Worm (Caenorhabditis elegans) whole organism, dauer: ENCODE measurements around the gene F28B1.2.

ENCODE experiments used
- unc-62 ChIP-seq: sonication (generic microtip); optimal IDR thresholded peaks from 2 replicates; lab custom pipeline; 2017; ENCODE audit warnings: missing biosample characterization, missing genetic modification reagents, missing genetic modification characterization

F28B1.2 gene

DNA sequence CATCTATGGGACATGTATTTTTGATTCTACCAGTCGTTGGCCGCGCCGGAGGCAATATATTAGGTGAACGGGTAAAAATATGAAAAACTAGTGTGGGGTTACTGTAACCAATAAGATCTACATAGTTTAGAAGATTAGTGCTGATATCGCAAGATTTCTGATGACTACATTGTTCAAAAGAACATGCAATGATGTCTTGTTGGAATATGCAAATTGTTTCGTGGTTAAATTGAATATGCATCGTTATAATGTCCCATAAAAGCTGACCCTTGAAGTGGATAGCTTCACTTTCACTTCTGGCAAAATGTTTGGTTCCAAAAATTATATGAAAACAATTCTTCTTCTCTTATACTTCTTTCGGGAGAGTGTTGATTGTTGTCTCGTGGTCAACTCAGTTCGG, at the start of gene F28B1.2:
Gene F28B1.2, plus strand, starts transcription at position 301 of the 400 bp plus-strand sequence.
- TF ChIP-seq unc-62, result no peak

DNA sequence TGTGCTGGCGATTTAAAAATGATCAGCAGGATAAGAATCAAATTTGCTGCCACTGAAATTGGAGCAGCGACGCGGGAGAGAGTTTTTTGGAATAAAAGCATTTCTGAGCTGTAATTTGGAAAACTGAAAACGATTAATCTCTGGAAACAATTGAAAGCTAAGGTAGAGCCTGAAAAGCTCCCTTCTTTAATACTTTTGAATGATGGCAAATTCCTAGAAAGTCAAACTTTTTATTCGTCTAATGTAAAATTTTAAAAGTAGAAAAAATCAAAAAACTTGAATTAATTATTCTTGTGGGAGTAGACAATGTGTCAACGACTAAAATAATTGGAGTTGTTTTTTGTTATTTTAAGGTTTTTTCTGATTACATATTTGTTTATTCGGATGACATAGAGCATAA, 44.4 kb upstream of the F28B1.2 start, which contains the start of gene str-217:
Gene str-217, minus strand, starts transcription at position 101 of the 400 bp plus-strand sequence.
- TF ChIP-seq unc-62, result no peak

- no peak for TF ChIP-seq unc-62
These were observed 44.0 kb upstream of the F28B1.2 start for ce11 chrV:17000635-17001034.

DNA sequence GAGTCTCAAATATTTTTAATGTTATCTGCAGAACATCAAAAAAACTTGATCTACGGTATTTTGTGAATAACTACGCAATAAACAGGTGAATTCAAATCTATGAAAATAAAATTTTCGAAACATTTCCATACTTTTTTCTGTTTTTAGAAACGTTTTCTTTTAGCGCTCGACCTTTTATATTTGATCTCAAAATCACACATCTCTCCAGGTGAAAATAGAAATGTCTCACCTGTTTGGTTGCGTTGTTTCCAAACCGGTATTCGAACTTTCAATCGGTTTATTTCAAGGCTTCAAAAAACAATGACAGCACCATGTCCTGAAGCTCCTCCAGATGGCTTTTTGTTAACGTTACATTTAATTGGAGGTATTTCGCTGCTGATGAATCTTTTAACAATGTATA, 43.4 kb upstream of the F28B1.2 start, which contains the start of gene sri-9:
Gene sri-9, plus strand, starts transcription at position 301 of the 400 bp plus-strand sequence.
- TF ChIP-seq unc-62, result no peak

- no peak for TF ChIP-seq unc-62
These were observed 39.4 kb upstream of the F28B1.2 start, which contains the start of gene srh-131 for ce11 chrV:17005189-17005588. Gene srh-131, plus strand, starts transcription at chrV:17005489.

DNA sequence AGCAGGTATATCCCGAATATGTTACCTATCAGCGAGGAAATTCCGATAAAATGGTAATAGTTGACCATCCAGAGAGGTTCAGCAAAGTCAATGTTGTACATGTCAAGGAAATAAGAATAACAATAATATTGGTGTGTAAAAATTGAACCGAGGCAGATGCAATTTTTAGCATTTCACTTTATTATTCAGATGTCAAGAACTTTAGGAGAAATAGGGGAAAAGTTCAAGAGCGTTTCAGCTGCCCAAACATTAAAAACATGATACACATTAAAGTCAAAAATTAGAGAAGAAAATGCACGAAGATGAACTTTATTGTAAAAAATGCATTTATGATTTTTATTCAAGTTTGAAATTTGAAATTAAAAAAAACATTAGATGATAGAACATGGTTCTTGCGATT, 36.3 kb upstream of the F28B1.2 start, which contains the start of gene sri-69:
Gene sri-69, minus strand, starts transcription at position 101 of the 400 bp plus-strand sequence.
- no peak for TF ChIP-seq unc-62

ce11 chrV:17009342-17010064, 35.1 kb upstream of the F28B1.2 start, which contains the start of the genes clc-12 and clec-240:
Gene clc-12, minus strand, starts transcription at chrV:17009388.
Gene clec-240, plus strand, starts transcription at chrV:17010014.
- no peak for TF ChIP-seq unc-62

DNA sequence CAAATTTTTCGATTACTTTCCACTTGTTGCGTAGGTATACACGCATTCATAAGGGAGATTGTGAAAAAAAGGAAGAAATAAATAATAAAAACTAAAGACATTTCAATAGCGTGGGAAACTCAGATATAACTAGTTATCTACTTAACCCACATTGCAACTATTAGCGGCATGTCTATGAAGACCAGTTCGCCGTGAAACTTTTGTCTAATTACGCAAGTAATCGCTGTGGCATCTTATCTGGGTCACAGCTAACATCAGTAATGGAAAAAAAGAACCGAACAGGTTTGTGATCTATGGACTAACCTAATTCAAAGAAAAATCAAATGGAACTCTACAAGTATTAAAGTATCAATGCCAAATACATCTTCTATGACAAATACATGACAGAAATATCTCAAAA, 31.4 kb upstream of the F28B1.2 start, which contains the start of gene clec-241:
Gene clec-241, minus strand, starts transcription at position 101 of the 400 bp plus-strand sequence.
- TF ChIP-seq unc-62, result no peak

DNA sequence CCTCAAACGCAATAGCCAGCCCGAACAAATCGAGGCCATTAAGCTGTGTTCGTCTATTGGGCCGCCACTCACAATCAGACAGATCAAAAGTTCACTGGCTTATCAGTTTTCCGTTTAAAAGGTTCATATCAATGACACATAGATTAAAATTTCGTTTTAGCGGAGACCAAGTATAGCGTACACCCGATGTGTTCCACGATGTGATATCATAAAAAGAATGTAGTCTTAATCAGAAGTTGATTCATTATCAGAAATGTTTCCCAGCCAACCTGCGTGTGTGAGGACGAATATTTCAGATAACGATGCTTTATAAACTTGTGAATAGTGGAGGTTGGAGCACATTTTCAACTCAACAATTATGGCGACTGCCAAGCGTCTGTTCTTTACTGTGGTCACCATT, 30.6 kb upstream of the F28B1.2 start, which contains the start of gene clc-13:
Gene clc-13, plus strand, starts transcription at position 359 of the 400 bp plus-strand sequence.
- no peak for TF ChIP-seq unc-62

DNA sequence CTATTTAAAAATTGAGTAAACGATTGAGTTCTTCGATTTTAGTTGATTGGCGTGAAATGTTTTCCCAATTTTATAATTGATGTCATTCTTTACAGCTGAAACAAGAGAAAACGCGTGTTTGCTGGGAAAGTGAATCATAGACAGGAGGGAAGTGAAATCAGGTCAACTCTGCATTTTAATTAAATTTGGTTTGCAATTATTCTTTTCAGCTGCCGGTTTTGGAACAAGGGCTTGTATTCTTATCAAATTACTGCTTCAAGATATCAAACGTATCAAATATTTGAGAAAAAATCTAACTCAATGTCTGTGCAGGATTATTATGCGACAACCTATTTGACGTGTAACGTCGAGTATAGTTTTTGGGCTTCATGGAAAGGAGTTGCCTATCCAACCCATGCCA, 27.8 kb upstream of the F28B1.2 start, which contains the start of gene srh-97:
Gene srh-97, plus strand, starts transcription at position 301 of the 400 bp plus-strand sequence.
- TF ChIP-seq unc-62, result no peak

DNA sequence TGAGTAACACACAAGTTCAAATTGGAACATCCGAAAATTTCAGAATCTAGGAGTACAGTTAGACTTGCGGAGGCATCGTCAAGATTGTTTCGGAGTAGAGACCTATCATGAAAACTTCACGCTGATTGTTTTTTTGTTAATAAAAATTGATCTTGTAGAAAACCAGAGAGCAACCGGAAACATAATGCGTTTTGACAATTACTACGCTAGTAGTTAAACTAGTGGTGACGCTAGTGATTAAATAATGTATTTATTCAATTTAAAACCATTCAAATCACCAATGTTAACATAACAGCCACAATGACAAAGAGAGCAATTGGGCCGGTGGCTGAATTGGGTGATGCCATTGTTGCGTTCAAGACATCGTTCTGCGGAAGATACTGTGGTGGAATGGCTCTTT, 24.9 kb upstream of the F28B1.2 start, which contains the start of gene F49H6.17:
Gene F49H6.17, plus strand, starts transcription at position 301 of the 400 bp plus-strand sequence.
- no peak for TF ChIP-seq unc-62

DNA sequence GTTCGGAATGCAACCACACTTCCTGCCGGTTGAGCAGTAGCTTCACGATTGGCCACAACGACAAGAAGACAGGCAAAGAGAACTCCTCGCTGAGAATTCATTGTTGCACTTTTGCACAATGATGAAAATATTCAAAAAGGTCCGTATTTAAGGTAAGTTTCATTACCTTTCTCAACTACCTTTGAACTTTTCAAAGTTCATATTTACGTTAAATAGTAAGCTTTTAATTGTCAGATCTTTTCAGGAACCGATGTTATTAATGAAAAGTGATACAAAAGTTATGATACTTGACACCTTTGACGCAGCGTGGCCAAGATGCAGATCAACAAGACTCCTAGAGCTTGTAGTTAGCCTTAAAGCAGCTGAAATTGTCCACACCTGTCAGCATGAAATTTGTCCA, 23.2 kb upstream of the F28B1.2 start, which contains the start of gene F49H6.12:
Gene F49H6.12, minus strand, starts transcription at position 101 of the 400 bp plus-strand sequence.
- no peak for TF ChIP-seq unc-62

ce11 chrV:17022613-17023322, 21.8 kb upstream of the F28B1.2 start, which contains the start of the genes F49H6.8 and F49H6.5:
Gene F49H6.8, minus strand, starts transcription at chrV:17022663.
Gene F49H6.5, plus strand, starts transcription at chrV:17023241.
- no peak for TF ChIP-seq unc-62

- no peak for TF ChIP-seq unc-62
These were observed 18.3 kb upstream of the F28B1.2 start, which contains the start of gene F49H6.15 for ce11 chrV:17026289-17026688. Gene F49H6.15, minus strand, starts transcription at chrV:17026389.

- TF ChIP-seq unc-62, result no peak
These were observed 14.2 kb upstream of the F28B1.2 start for ce11 chrV:17030430-17030829.

- no peak for TF ChIP-seq unc-62
These were observed 8.8 kb upstream of the F28B1.2 start, which contains the start of gene srz-94 for ce11 chrV:17035850-17036249. Gene srz-94, minus strand, starts transcription at chrV:17035950.

DNA sequence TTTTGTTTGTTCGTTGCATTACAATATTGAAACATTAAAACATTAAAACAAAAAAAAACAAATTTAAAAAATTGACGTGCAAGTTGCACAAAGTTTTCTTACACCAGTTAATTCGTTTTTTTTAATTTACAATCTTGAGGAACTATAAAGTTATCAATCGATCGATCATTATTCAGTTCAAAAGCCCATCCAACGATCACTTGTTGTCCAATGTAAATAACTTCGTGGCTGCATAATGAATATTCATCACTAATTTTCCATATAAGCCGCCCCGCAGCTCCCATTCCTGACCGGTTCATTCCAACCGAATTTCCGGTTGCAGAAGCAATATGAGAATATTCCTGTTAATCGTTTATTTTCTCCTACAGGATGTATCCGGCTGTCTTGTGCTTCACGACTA, 2.3 kb upstream of the F28B1.2 start, which contains the start of gene hpo-33:
Gene hpo-33, plus strand, starts transcription at position 301 of the 400 bp plus-strand sequence.
- no peak for TF ChIP-seq unc-62
